Worm (Caenorhabditis elegans) whole organism, L4 larva: Measurements from ENCODE around the gene math-23.

Experiments
- F26F4.8 ChIP-seq: fragments of 200-800 bp; sonication (Bioruptor generic); conservative IDR thresholded peaks from 2 replicates; pipeline ENCODE4 v1.3.6; 2022; ENCODE audit warnings: missing genetic modification characterization, missing compliant biosample characterization
- ZK337.2 ChIP-seq: fragments of 200-800 bp; sonication (Bioruptor generic); IDR thresholded peaks from 2 replicates; pipeline ENCODE4 v1.3.6; 2022; ENCODE audit warnings: missing genetic modification reagents, missing genetic modification characterization, missing compliant biosample characterization
- aha-1 ChIP-seq: fragments of 150-350 bp; peaks from one replicate; lab custom pipeline; 2014; ENCODE audit warnings: missing biosample characterization, missing genetic modification characterization
- aly-2 ChIP-seq: sonication (generic microtip); optimal IDR thresholded peaks from 2 replicates; lab custom pipeline; 2018; ENCODE audit warnings: missing biosample characterization, missing genetic modification characterization
- duxl-1 ChIP-seq: sonication (generic microtip); optimal IDR thresholded peaks from 2 replicates; lab custom pipeline; 2016; ENCODE audit warnings: mild to moderate bottlenecking, missing genetic modification characterization, moderate library complexity, missing compliant biosample characterization; ENCODE audit not compliant: poor library complexity
- dve-1 ChIP-seq: sonication (generic microtip); optimal IDR thresholded peaks from 2 replicates; lab custom pipeline; 2017; ENCODE audit warnings: antibody characterized with exemption, mild to moderate bottlenecking, missing genetic modification characterization, missing compliant biosample characterization; ENCODE audit not compliant: insufficient read depth
- lim-7 ChIP-seq: fragments of 200-800 bp; sonication (Bioruptor generic); IDR thresholded peaks from 2 replicates; pipeline ENCODE4 v1.3.6; 2022; ENCODE audit warnings: missing genetic modification characterization, missing compliant biosample characterization
- lin-13 ChIP-seq: fragments of 150-350 bp; optimal IDR thresholded peaks from 2 replicates; lab custom pipeline; 2014; ENCODE audit warnings: missing biosample characterization, missing genetic modification reagents, missing genetic modification characterization
- nhr-237 ChIP-seq: sonication (generic microtip); optimal IDR thresholded peaks from 2 replicates; lab custom pipeline; 2017; ENCODE audit warnings: missing biosample characterization, missing genetic modification characterization
- pha-4 ChIP-seq, 2 experiments: fragments of 150-350 bp in 1 of 2; fragments of 200-800 bp in 1 of 2; sonication (Bioruptor generic) in 1 of 2; IDR thresholded peaks in 1 of 2; optimal IDR thresholded peaks in 1 of 2; 2 replicates each; pipeline versions ENCODE4 v1.3.6 to Lab custom; 2014 to 2022; ENCODE audit warnings: missing genetic modification characterization in 2 of 2, missing genetic modification reagents in 2 of 2, missing biosample characterization in 1 of 2, missing compliant biosample characterization in 1 of 2
- tag-97 ChIP-seq: fragments of 200-800 bp; sonication (Bioruptor generic); IDR thresholded peaks from 2 replicates; pipeline ENCODE4 v1.3.6; 2022; ENCODE audit warnings: missing genetic modification characterization, missing compliant biosample characterization
- unc-62 ChIP-seq, 3 experiments: fragments of 150-350 bp in 1 of 3; sonication (generic microtip); optimal IDR thresholded peaks in 2 of 3; peaks in 1 of 3; 1 replicate in 1 of 3; 2 replicates in 2 of 3; lab custom pipeline; 2014 to 2017; ENCODE audit warnings: missing biosample characterization in 3 of 3, missing genetic modification characterization in 3 of 3, missing genetic modification reagents in 3 of 3, missing genotype in 1 of 3

DNA sequence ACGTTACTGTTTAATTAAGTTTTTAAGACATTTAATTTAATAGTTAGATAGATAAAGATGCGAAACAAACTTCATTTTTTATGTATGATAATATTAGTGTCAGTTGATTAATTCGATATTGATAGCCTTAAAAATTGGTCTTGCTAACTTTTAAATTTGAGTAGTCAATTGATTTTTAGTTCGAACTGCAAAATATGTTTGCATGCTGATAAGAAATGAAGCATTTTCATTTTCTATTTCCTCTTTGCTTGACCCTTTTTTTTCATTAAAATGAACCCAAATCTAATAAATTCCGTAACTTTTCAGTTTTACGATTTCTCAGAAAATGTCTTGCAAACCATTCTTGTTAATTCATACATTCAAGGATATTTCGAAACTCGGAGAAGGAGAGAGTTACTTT is 3.0 kb downstream of the math-23 start, which contains the start of gene math-22:
- TF ChIP-seq unc-62 (GFP tag; optimal IDR thresholded peaks at IDR 0.05 in 1 of 2; lab: Kevin White, UChicago) (no peak), unc-62 (tag; optimal IDR thresholded peaks at IDR 0.05; lab: Kevin White, UChicago) (no peak), lim-7 (no peak), aly-2 (tag; lab: Kevin White, UChicago) (no peak), tag-97 (GFP tag; lab: Robert Waterston, UW) (no peak), aha-1 (tag; lab: Kevin White, UChicago) (no peak), duxl-1 (tag; lab: Kevin White, UChicago) (no peak), nhr-237 (tag; lab: Kevin White, UChicago) (no peak), dve-1 (no peak), ZK337.2 (no peak), pha-4 (GFP tag; IDR thresholded peaks at IDR 0.05; lab: Robert Waterston, UW) (no peak), pha-4 (tag; optimal IDR thresholded peaks at IDR 0.05; lab: Kevin White, UChicago) (no peak), F26F4.8 (no peak), lin-13 (GFP tag; lab: Kevin White, UChicago) (no peak)
